Worm (Caenorhabditis elegans) whole organism, L4 larva: ENCODE results near the gene Y54G2A.52.

Experiments used
- D1046.2 ChIP-seq: fragments of 200-800 bp; sonication (Bioruptor generic); IDR thresholded peaks from 2 replicates; pipeline ENCODE4 v1.3.6; 2022; ENCODE audit warnings: missing genetic modification characterization, missing compliant biosample characterization
- F10B5.3 ChIP-seq: sonication (generic microtip); optimal IDR thresholded peaks from 2 replicates; lab custom pipeline; 2016; ENCODE audit warnings: mild to moderate bottlenecking, missing genetic modification characterization, missing compliant biosample characterization
- F26F4.8 ChIP-seq: fragments of 200-800 bp; sonication (Bioruptor generic); conservative IDR thresholded peaks from 2 replicates; pipeline ENCODE4 v1.3.6; 2022; ENCODE audit warnings: missing genetic modification characterization, missing compliant biosample characterization
- R02D3.7 ChIP-seq: fragments of 150-350 bp; sonication (generic microtip); optimal IDR thresholded peaks from 3 replicates; lab custom pipeline; 2014; ENCODE audit warnings: missing biosample characterization, missing genetic modification characterization
- T26A8.4 ChIP-seq: fragments of 200-800 bp; sonication (Bioruptor generic); IDR thresholded peaks from 2 replicates; pipeline ENCODE4 v1.3.6; 2022; ENCODE audit warnings: missing genetic modification characterization, missing compliant biosample characterization
- Y105C5A.15 ChIP-seq: fragments of 200-800 bp; sonication (Bioruptor generic); IDR thresholded peaks from 2 replicates; pipeline ENCODE4 v1.3.6; 2022; ENCODE audit warnings: missing genetic modification characterization, missing compliant biosample characterization
- Y5F2A.4 ChIP-seq: fragments of 200-800 bp; sonication (Bioruptor generic); optimal IDR thresholded peaks from 2 replicates; lab custom pipeline; 2018; ENCODE audit warnings: mild to moderate bottlenecking, missing genetic modification characterization, missing compliant biosample characterization
- Y75B8A.6 ChIP-seq: fragments of 200-800 bp; sonication (Bioruptor generic); IDR thresholded peaks from 2 replicates; pipeline ENCODE4 v1.3.6; 2022; ENCODE audit warnings: missing genetic modification reagents, missing genetic modification characterization, missing compliant biosample characterization
- ZK337.2 ChIP-seq: fragments of 200-800 bp; sonication (Bioruptor generic); IDR thresholded peaks from 2 replicates; pipeline ENCODE4 v1.3.6; 2022; ENCODE audit warnings: missing genetic modification reagents, missing genetic modification characterization, missing compliant biosample characterization
- arid-1 ChIP-seq: fragments of 200-800 bp; sonication (Bioruptor generic); conservative IDR thresholded peaks from 2 replicates; pipeline ENCODE4 v1.3.6; 2022; ENCODE audit warnings: missing genetic modification reagents, missing genetic modification characterization, missing compliant biosample characterization
- attf-4 ChIP-seq: sonication (generic microtip); optimal IDR thresholded peaks from 3 replicates; lab custom pipeline; 2017; ENCODE audit warnings: missing biosample characterization, missing genetic modification characterization
- ceh-28 ChIP-seq: fragments of 150-350 bp; optimal IDR thresholded peaks from 2 replicates; lab custom pipeline; 2014; ENCODE audit warnings: missing biosample characterization, missing genetic modification reagents, missing genetic modification characterization
- ces-1 ChIP-seq: fragments of 150-350 bp; sonication (generic microtip); optimal IDR thresholded peaks from 4 replicates; lab custom pipeline; 2014; ENCODE audit warnings: missing biosample characterization, missing genetic modification reagents, missing genetic modification characterization
- ctbp-1 ChIP-seq: fragments of 200-800 bp; sonication (Bioruptor generic); IDR thresholded peaks from 2 replicates; pipeline ENCODE4 v1.3.6; 2022; ENCODE audit warnings: missing genetic modification reagents, missing genetic modification characterization, missing compliant biosample characterization
- daf-12 ChIP-seq: fragments of 150-350 bp; optimal IDR thresholded peaks from 2 replicates; lab custom pipeline; 2014; ENCODE audit warnings: missing biosample characterization, missing genetic modification reagents, missing genetic modification characterization
- daf-16 ChIP-seq, 3 experiments: sonication (generic microtip); optimal IDR thresholded peaks; 2 replicates each; lab custom pipeline; 2016 to 2017; ENCODE audit warnings: missing genetic modification characterization in 3 of 3, missing genetic modification reagents in 3 of 3, mild to moderate bottlenecking in 2 of 3, missing compliant biosample characterization in 2 of 3, missing biosample characterization in 1 of 3, moderate library complexity in 1 of 3
- fos-1 ChIP-seq: fragments of 150-350 bp; optimal IDR thresholded peaks from 2 replicates; lab custom pipeline; 2014; ENCODE audit warnings: missing biosample characterization, missing genetic modification characterization
- hif-1 ChIP-seq, 2 experiments: sonication (generic microtip); optimal IDR thresholded peaks; 2 replicates each; lab custom pipeline; 2016 to 2017; ENCODE audit warnings: missing compliant biosample characterization in 2 of 2, missing genetic modification characterization in 2 of 2, missing genetic modification reagents in 2 of 2, missing genotype in 2 of 2, mild to moderate bottlenecking in 1 of 2
- hlh-11 ChIP-seq: fragments of 200-800 bp; sonication (Bioruptor generic); optimal IDR thresholded peaks from 2 replicates; lab custom pipeline; 2018; ENCODE audit warnings: mild to moderate bottlenecking, missing genetic modification characterization, missing compliant biosample characterization
- lir-3 ChIP-seq: sonication (generic microtip); optimal IDR thresholded peaks from 2 replicates; lab custom pipeline; 2016; ENCODE audit warnings: mild to moderate bottlenecking, missing genetic modification characterization, missing compliant biosample characterization
- lsy-2 ChIP-seq, 2 experiments: fragments of 150-350 bp in 1 of 2; sonication (generic microtip) in 1 of 2; optimal IDR thresholded peaks; 2 replicates each; lab custom pipeline; 2014 to 2017; ENCODE audit warnings: missing biosample characterization in 2 of 2, missing genetic modification characterization in 2 of 2
- mes-2 ChIP-seq: sonication (generic microtip); optimal IDR thresholded peaks from 2 replicates; lab custom pipeline; 2016; ENCODE audit warnings: missing genotype, mild to moderate bottlenecking, missing genetic modification characterization, missing compliant biosample characterization; ENCODE audit not compliant: poor library complexity, severe bottlenecking
- nhr-237 ChIP-seq: sonication (generic microtip); optimal IDR thresholded peaks from 2 replicates; lab custom pipeline; 2017; ENCODE audit warnings: missing biosample characterization, missing genetic modification characterization
- nhr-25 ChIP-seq: sonication (generic microtip); optimal IDR thresholded peaks from 2 replicates; lab custom pipeline; 2017; ENCODE audit warnings: missing genetic modification characterization, mild to moderate bottlenecking, missing compliant biosample characterization, antibody characterized with exemption, moderate library complexity, borderline replicate concordance; ENCODE audit not compliant: insufficient read depth
- nhr-28 ChIP-seq: fragments of 150-350 bp; optimal IDR thresholded peaks from 2 replicates; lab custom pipeline; 2014; ENCODE audit warnings: missing biosample characterization, missing genetic modification characterization
- nhr-41 ChIP-seq: fragments of 200-800 bp; sonication (Bioruptor generic); IDR thresholded peaks from 2 replicates; pipeline ENCODE4 v1.3.6; 2022; ENCODE audit warnings: missing genetic modification reagents, missing genetic modification characterization, missing compliant biosample characterization
- nhr-42 ChIP-seq: fragments of 200-800 bp; sonication (Bioruptor generic); IDR thresholded peaks from 2 replicates; pipeline ENCODE4 v1.3.6; 2022; ENCODE audit warnings: missing genetic modification characterization, missing compliant biosample characterization
- nhr-48 ChIP-seq: sonication (generic microtip); optimal IDR thresholded peaks from 2 replicates; lab custom pipeline; 2016; ENCODE audit warnings: mild to moderate bottlenecking, missing genetic modification characterization, missing compliant biosample characterization
- nhr-6 ChIP-seq: fragments of 150-350 bp; optimal IDR thresholded peaks from 2 replicates; lab custom pipeline; 2014; ENCODE audit warnings: missing biosample characterization, missing genetic modification characterization
- nhr-76 ChIP-seq: fragments of 150-350 bp; optimal IDR thresholded peaks from 2 replicates; lab custom pipeline; 2014; ENCODE audit warnings: missing biosample characterization, missing genetic modification characterization
- nhr-77 ChIP-seq: fragments of 150-350 bp; optimal IDR thresholded peaks from 2 replicates; lab custom pipeline; 2014; ENCODE audit warnings: missing biosample characterization, missing genetic modification characterization
- pha-4 ChIP-seq, 2 experiments: fragments of 150-350 bp in 1 of 2; fragments of 200-800 bp in 1 of 2; sonication (Bioruptor generic) in 1 of 2; IDR thresholded peaks in 1 of 2; optimal IDR thresholded peaks in 1 of 2; 2 replicates each; pipeline versions ENCODE4 v1.3.6 to Lab custom; 2014 to 2022; ENCODE audit warnings: missing genetic modification characterization in 2 of 2, missing genetic modification reagents in 2 of 2, missing biosample characterization in 1 of 2, missing compliant biosample characterization in 1 of 2
- php-3 ChIP-seq: fragments of 200-800 bp; sonication (Bioruptor generic); IDR thresholded peaks from 2 replicates; pipeline ENCODE4 v1.3.6; 2022; ENCODE audit warnings: missing genetic modification reagents, missing genetic modification characterization, missing compliant biosample characterization
- saeg-2 ChIP-seq: fragments of 200-800 bp; sonication (Bioruptor generic); IDR thresholded peaks from 2 replicates; pipeline ENCODE4 v1.3.6; 2022; ENCODE audit warnings: missing genetic modification reagents, missing genetic modification characterization, missing compliant biosample characterization
- sdz-12 ChIP-seq: fragments of 200-800 bp; sonication (Bioruptor generic); optimal IDR thresholded peaks from 2 replicates; lab custom pipeline; 2018; ENCODE audit warnings: mild to moderate bottlenecking, missing genetic modification characterization, missing compliant biosample characterization
- set-16 ChIP-seq: fragments of 200-800 bp; sonication (Bioruptor generic); IDR thresholded peaks from 2 replicates; pipeline ENCODE4 v1.3.6; 2022; ENCODE audit warnings: missing genetic modification reagents, missing genetic modification characterization, missing compliant biosample characterization
- snpc-4 ChIP-seq: fragments of 150-350 bp; optimal IDR thresholded peaks from 2 replicates; lab custom pipeline; 2014; ENCODE audit warnings: missing biosample characterization, missing genetic modification characterization
- spr-3 ChIP-seq: fragments of 200-800 bp; sonication (Bioruptor generic); optimal IDR thresholded peaks from 2 replicates; lab custom pipeline; 2018; ENCODE audit warnings: mild to moderate bottlenecking, missing genetic modification characterization, missing compliant biosample characterization
- tra-1 ChIP-seq: fragments of 200-800 bp; sonication (Bioruptor generic); IDR thresholded peaks from 2 replicates; pipeline ENCODE4 v1.3.6; 2022; ENCODE audit warnings: missing genetic modification reagents, missing genetic modification characterization, missing compliant biosample characterization
- unc-130 ChIP-seq: sonication (generic microtip); optimal IDR thresholded peaks from 2 replicates; lab custom pipeline; 2016; ENCODE audit warnings: missing genetic modification reagents, missing genetic modification characterization, missing compliant biosample characterization
- unc-62 ChIP-seq, 3 experiments: fragments of 150-350 bp in 1 of 3; sonication (generic microtip); optimal IDR thresholded peaks in 2 of 3; peaks in 1 of 3; 1 replicate in 1 of 3; 2 replicates in 2 of 3; lab custom pipeline; 2014 to 2017; ENCODE audit warnings: missing biosample characterization in 3 of 3, missing genetic modification characterization in 3 of 3, missing genetic modification reagents in 3 of 3, missing genotype in 1 of 3
- zag-1 ChIP-seq: fragments of 150-350 bp; optimal IDR thresholded peaks from 2 replicates; lab custom pipeline; 2014; ENCODE audit warnings: missing biosample characterization, missing genetic modification characterization
- zfp-2 ChIP-seq: sonication (generic microtip); optimal IDR thresholded peaks from 2 replicates; lab custom pipeline; 2016; ENCODE audit warnings: mild to moderate bottlenecking, missing genetic modification characterization, missing compliant biosample characterization
- zip-2 ChIP-seq: fragments of 150-350 bp; optimal IDR thresholded peaks from 2 replicates; lab custom pipeline; 2014; ENCODE audit warnings: missing biosample characterization, missing genetic modification characterization

Y54G2A.52 gene

ce11 chrIV:2808154-2808553, 9.7 kb upstream of the Y54G2A.52 start (continued):
- no peak for TF ChIP-seq hif-1 (tag; optimal IDR thresholded peaks at IDR 0.05; lab: Kevin White, UChicago)
- 0 out of 2 replicates have a peak, but pooled peaks have one; percentile 25 for TF ChIP-seq php-3
- TF ChIP-seq zip-2 (tag; lab: Kevin White, UChicago), result no peak
- peak in 1 of 2 experiments; percentile 5 for TF ChIP-seq daf-16 (GFP tag; optimal IDR thresholded peaks at IDR 0.05; lab: Kevin White, UChicago)
- peak; percentile 18 for TF ChIP-seq daf-16 (tag; optimal IDR thresholded peaks at IDR 0.05; lab: Kevin White, UChicago)
- no peak for TF ChIP-seq zfp-2 (tag; lab: Kevin White, UChicago)
- no peak for TF ChIP-seq sdz-12 (GFP tag; lab: Kevin White, UChicago)
- TF ChIP-seq ZK337.2 (GFP tag; lab: Robert Waterston, UW), result no peak
- TF ChIP-seq nhr-41 (GFP tag; lab: Robert Waterston, UW), result no peak
- 0 out of 2 replicates have a peak, but pooled peaks have one; percentile 34 for TF ChIP-seq D1046.2 (GFP tag; lab: Robert Waterston, UW)
- no peak for TF ChIP-seq nhr-28 (tag; lab: Kevin White, UChicago)
- peak; percentile 43 for TF ChIP-seq mes-2 (tag; lab: Kevin White, UChicago)
- TF ChIP-seq unc-130 (GFP tag; lab: Kevin White, UChicago), result peak; percentile 3
- TF ChIP-seq set-16 (GFP tag; lab: Robert Waterston, UW), result peak; percentile 41
- peak; percentile 67; the same call in 1 of the 2 replicates for TF ChIP-seq tra-1 (GFP tag; lab: Robert Waterston, UW)
- no peak for TF ChIP-seq unc-62 (GFP tag; optimal IDR thresholded peaks at IDR 0.05 in 1 of 2; lab: Kevin White, UChicago)
- TF ChIP-seq unc-62 (tag; optimal IDR thresholded peaks at IDR 0.05; lab: Kevin White, UChicago), result no peak

- TF ChIP-seq attf-4 (tag; lab: Kevin White, UChicago) (no peak), ceh-28 (tag; lab: Kevin White, UChicago) (no peak), nhr-28 (tag; lab: Kevin White, UChicago) (peak; percentile 89), T26A8.4 (GFP tag; lab: Robert Waterston, UW) (peak; percentile 60), ZK337.2 (GFP tag; lab: Robert Waterston, UW) (peak; percentile 51; the same call in 1 of the 2 replicates), unc-62 (GFP tag; optimal IDR thresholded peaks at IDR 0.05 in 1 of 2; lab: Kevin White, UChicago) (no peak), unc-62 (tag; optimal IDR thresholded peaks at IDR 0.05; lab: Kevin White, UChicago) (no peak), mes-2 (tag; lab: Kevin White, UChicago) (peak; percentile 77), lir-3 (tag; lab: Kevin White, UChicago) (peak; percentile 48), nhr-41 (GFP tag; lab: Robert Waterston, UW) (peak; percentile 52; the same call in 1 of the 2 replicates), arid-1 (GFP tag; lab: Robert Waterston, UW) (peak; percentile 78), F10B5.3 (tag; lab: Kevin White, UChicago) (peak; percentile 58), ctbp-1 (peak; percentile 74; the same call in 1 of the 2 replicates), lsy-2 (tag; optimal IDR thresholded peaks at IDR 0.05; lab: Kevin White, UChicago) (peak in 1 of 2 experiments; percentile 69), nhr-237 (tag; lab: Kevin White, UChicago) (no peak), nhr-76 (no peak), unc-130 (GFP tag; lab: Kevin White, UChicago) (peak; percentile 65), zag-1 (tag; lab: Kevin White, UChicago) (no peak), saeg-2 (GFP tag; lab: Robert Waterston, UW) (peak; percentile 74; the same call in 1 of the 2 replicates), R02D3.7 (tag; lab: Kevin White, UChicago) (peak; percentile 2), nhr-42 (GFP tag; lab: Robert Waterston, UW) (peak; percentile 69; the same call in 1 of the 2 replicates), sdz-12 (GFP tag; lab: Kevin White, UChicago) (no peak), hlh-11 (peak; percentile 85), nhr-6 (tag; lab: Kevin White, UChicago) (peak; percentile 3), ces-1 (no peak), tra-1 (GFP tag; lab: Robert Waterston, UW) (peak; percentile 89), nhr-48 (tag; lab: Kevin White, UChicago) (peak; percentile 84), snpc-4 (tag; lab: Kevin White, UChicago) (no peak), zfp-2 (tag; lab: Kevin White, UChicago) (peak; percentile 8), Y75B8A.6 (GFP tag; lab: Robert Waterston, UW) (peak; percentile 57; the same call in 1 of the 2 replicates), nhr-77 (tag; lab: Kevin White, UChicago) (peak; percentile 15), nhr-25 (no peak), pha-4 (GFP tag; IDR thresholded peaks at IDR 0.05; lab: Robert Waterston, UW) (peak; percentile 80), pha-4 (tag; optimal IDR thresholded peaks at IDR 0.05; lab: Kevin White, UChicago) (no peak), Y5F2A.4 (GFP tag; lab: Kevin White, UChicago) (no peak), set-16 (GFP tag; lab: Robert Waterston, UW) (no peak), fos-1 (tag; lab: Kevin White, UChicago) (no peak), spr-3 (peak; percentile 62), F26F4.8 (GFP tag; lab: Robert Waterston, UW) (peak; percentile 90), Y105C5A.15 (no peak), daf-12 (tag; lab: Kevin White, UChicago) (no peak)
Measured at ce11 chrIV:2805525-2805924, 7.0 kb upstream of the Y54G2A.52 start, which contains the start of gene Y54G2A.45. Gene Y54G2A.45, plus strand, starts transcription at chrIV:2805857.
